Worm (Caenorhabditis elegans) whole organism, L4/young adult: ENCODE data around the gene snpc-1.3.

Experiments used
- dao-5 ChIP-seq: sonication (generic microtip); optimal IDR thresholded peaks from 2 replicates; lab custom pipeline; 2016; ENCODE audit warnings: missing genotype, missing genetic modification characterization, moderate library complexity, missing compliant biosample characterization
- him-1 ChIP-seq: sonication (generic microtip); optimal IDR thresholded peaks from 2 replicates; lab custom pipeline; 2016; ENCODE audit warnings: missing genotype, missing genetic modification reagents, missing genetic modification characterization, missing compliant biosample characterization

- TF ChIP-seq him-1 (tag; lab: Kevin White, UChicago) (no peak), dao-5 (tag; lab: Kevin White, UChicago) (no peak)
Measured at ce11 chrV:5482315-5482714, 43.3 kb upstream of the snpc-1.3 start, which contains the start of gene srg-66.
